Worm (Caenorhabditis elegans) whole organism, L3 larva: ENCODE results near the gene sru-39.

Experiments
- ZK546.5 ChIP-seq: sonication (generic microtip); optimal IDR thresholded peaks from 2 replicates; lab custom pipeline; 2017; ENCODE audit warnings: missing biosample characterization, missing genetic modification characterization
- aly-2 ChIP-seq: fragments of 150-350 bp; optimal IDR thresholded peaks from 2 replicates; lab custom pipeline; 2014; ENCODE audit warnings: missing biosample characterization, missing genetic modification characterization
- ama-1 ChIP-seq: fragments of 150-350 bp; optimal IDR thresholded peaks from 2 replicates; lab custom pipeline; 2018
- ceh-16 ChIP-seq: sonication (generic microtip); optimal IDR thresholded peaks from 2 replicates; lab custom pipeline; 2017; ENCODE audit warnings: missing biosample characterization, missing genetic modification characterization
- ceh-82 ChIP-seq: fragments of 150-350 bp; optimal IDR thresholded peaks from 2 replicates; lab custom pipeline; 2014; ENCODE audit warnings: missing biosample characterization, missing genetic modification characterization
- ceh-9 ChIP-seq: sonication (generic microtip); optimal IDR thresholded peaks from 2 replicates; lab custom pipeline; 2018; ENCODE audit warnings: missing biosample characterization, missing genetic modification characterization
- daf-12 ChIP-seq: fragments of 150-350 bp; optimal IDR thresholded peaks from 2 replicates; lab custom pipeline; 2014; ENCODE audit warnings: missing biosample characterization, missing genetic modification reagents, missing genetic modification characterization
- egl-27 ChIP-seq: sonication (generic microtip); optimal IDR thresholded peaks from 4 replicates; lab custom pipeline; 2017; ENCODE audit warnings: missing biosample characterization, missing genetic modification reagents, missing genetic modification characterization
- elt-1 ChIP-seq: fragments of 150-350 bp; optimal IDR thresholded peaks from 2 replicates; lab custom pipeline; 2014; ENCODE audit warnings: missing biosample characterization, missing genetic modification characterization
- elt-3 ChIP-seq, 3 experiments: fragments of 150-350 bp in 1 of 3; sonication (generic microtip) in 2 of 3; optimal IDR thresholded peaks; 2 replicates in 2 of 3; 4 replicates in 1 of 3; lab custom pipeline; 2014 to 2017; ENCODE audit warnings: missing biosample characterization in 3 of 3, missing genetic modification characterization in 3 of 3
- fkh-2 ChIP-seq: fragments of 150-350 bp; optimal IDR thresholded peaks from 2 replicates; lab custom pipeline; 2014; ENCODE audit warnings: missing biosample characterization, missing genetic modification reagents, missing genetic modification characterization
- fos-1 ChIP-seq: fragments of 150-350 bp; optimal IDR thresholded peaks from 2 replicates; lab custom pipeline; 2014; ENCODE audit warnings: missing biosample characterization, missing genetic modification characterization
- hmg-11 ChIP-seq: sonication (generic microtip); optimal IDR thresholded peaks from 2 replicates; lab custom pipeline; 2016; ENCODE audit warnings: missing genetic modification characterization, missing compliant biosample characterization
- jun-1 ChIP-seq: fragments of 150-350 bp; optimal IDR thresholded peaks from 2 replicates; lab custom pipeline; 2014; ENCODE audit warnings: missing biosample characterization, missing genetic modification reagents, missing genetic modification characterization
- nfya-1 ChIP-seq: sonication (generic microtip); optimal IDR thresholded peaks from 2 replicates; lab custom pipeline; 2017; ENCODE audit warnings: missing genetic modification characterization, mild to moderate bottlenecking, missing compliant biosample characterization, antibody characterized with exemption, moderate library complexity; ENCODE audit not compliant: insufficient read depth
- nhr-11 ChIP-seq: fragments of 150-350 bp; optimal IDR thresholded peaks from 2 replicates; lab custom pipeline; 2014; ENCODE audit warnings: missing biosample characterization, missing genetic modification characterization
- nhr-12 ChIP-seq: fragments of 150-350 bp; optimal IDR thresholded peaks from 2 replicates; lab custom pipeline; 2014; ENCODE audit warnings: missing biosample characterization, missing genetic modification characterization
- nhr-23 ChIP-seq: fragments of 150-350 bp; optimal IDR thresholded peaks from 2 replicates; lab custom pipeline; 2014; ENCODE audit warnings: missing biosample characterization, missing genetic modification reagents, missing genetic modification characterization
- nhr-237 ChIP-seq: fragments of 150-350 bp; optimal IDR thresholded peaks from 2 replicates; lab custom pipeline; 2014; ENCODE audit warnings: missing biosample characterization, missing genetic modification characterization
- nhr-28 ChIP-seq: fragments of 150-350 bp; optimal IDR thresholded peaks from 2 replicates; lab custom pipeline; 2014; ENCODE audit warnings: missing biosample characterization, missing genetic modification characterization
- nhr-43 ChIP-seq: sonication (generic microtip); optimal IDR thresholded peaks from 2 replicates; lab custom pipeline; 2016; ENCODE audit warnings: mild to moderate bottlenecking, missing genetic modification characterization, missing compliant biosample characterization; ENCODE audit not compliant: poor library complexity, severe bottlenecking
- nhr-67 ChIP-seq: fragments of 150-350 bp; optimal IDR thresholded peaks from 2 replicates; lab custom pipeline; 2014; ENCODE audit warnings: missing biosample characterization, missing genetic modification characterization
- nhr-77 ChIP-seq: fragments of 150-350 bp; optimal IDR thresholded peaks from 2 replicates; lab custom pipeline; 2014; ENCODE audit warnings: missing biosample characterization, missing genetic modification characterization
- pha-4 ChIP-seq: fragments of 150-350 bp; optimal IDR thresholded peaks from 2 replicates; lab custom pipeline; 2014; ENCODE audit warnings: missing biosample characterization, missing genetic modification reagents, missing genetic modification characterization
- pqm-1 ChIP-seq: fragments of 150-350 bp; optimal IDR thresholded peaks from 2 replicates; lab custom pipeline; 2017; ENCODE audit warnings: missing biosample characterization, missing genetic modification characterization, inconsistent platforms
- skn-1 ChIP-seq: fragments of 150-350 bp; optimal IDR thresholded peaks from 2 replicates; lab custom pipeline; 2014; ENCODE audit warnings: missing biosample characterization, missing genetic modification characterization
- snpc-4 ChIP-seq: fragments of 150-350 bp; optimal IDR thresholded peaks from 2 replicates; lab custom pipeline; 2014; ENCODE audit warnings: missing biosample characterization, missing genetic modification characterization
- tbx-2 ChIP-seq: sonication (generic microtip); optimal IDR thresholded peaks from 2 replicates; lab custom pipeline; 2016; ENCODE audit warnings: mild to moderate bottlenecking, missing genetic modification characterization, missing compliant biosample characterization
- unc-39 ChIP-seq: sonication (generic microtip); optimal IDR thresholded peaks from 4 replicates; lab custom pipeline; 2017; ENCODE audit warnings: missing biosample characterization, missing genetic modification characterization
- unc-62 ChIP-seq: fragments of 150-350 bp; sonication (generic microtip); optimal IDR thresholded peaks from 4 replicates; lab custom pipeline; 2014; ENCODE audit warnings: missing biosample characterization, missing genetic modification reagents, missing genetic modification characterization
- zag-1 ChIP-seq: fragments of 150-350 bp; optimal IDR thresholded peaks from 2 replicates; lab custom pipeline; 2014; ENCODE audit warnings: missing biosample characterization, missing genetic modification characterization
- ztf-11 ChIP-seq: fragments of 150-350 bp; optimal IDR thresholded peaks from 2 replicates; lab custom pipeline; 2014; ENCODE audit warnings: missing biosample characterization, missing genetic modification characterization
- ztf-4 ChIP-seq: fragments of 150-350 bp; optimal IDR thresholded peaks from 2 replicates; lab custom pipeline; 2014; ENCODE audit warnings: missing biosample characterization, missing genetic modification characterization

Gene sru-39

ce11 chrV:9813527-9813926, 10.3 kb downstream of the sru-39 start, which contains the start of gene sru-30:
Gene sru-30, plus strand, starts transcription at chrV:9813827.
- TF ChIP-seq elt-3 (tag; optimal IDR thresholded peaks at IDR 0.05; lab: Kevin White, UChicago) = no peak
- TF ChIP-seq skn-1 (tag; lab: Kevin White, UChicago) = no peak
- no peak for TF ChIP-seq nhr-23 (tag; lab: Kevin White, UChicago)
- TF ChIP-seq pqm-1 (tag; lab: Kevin White, UChicago) = no peak
- TF ChIP-seq ceh-82 (tag; lab: Kevin White, UChicago) = no peak
- TF ChIP-seq elt-1 (tag; lab: Kevin White, UChicago) = no peak
- TF ChIP-seq nfya-1 = no peak

DNA sequence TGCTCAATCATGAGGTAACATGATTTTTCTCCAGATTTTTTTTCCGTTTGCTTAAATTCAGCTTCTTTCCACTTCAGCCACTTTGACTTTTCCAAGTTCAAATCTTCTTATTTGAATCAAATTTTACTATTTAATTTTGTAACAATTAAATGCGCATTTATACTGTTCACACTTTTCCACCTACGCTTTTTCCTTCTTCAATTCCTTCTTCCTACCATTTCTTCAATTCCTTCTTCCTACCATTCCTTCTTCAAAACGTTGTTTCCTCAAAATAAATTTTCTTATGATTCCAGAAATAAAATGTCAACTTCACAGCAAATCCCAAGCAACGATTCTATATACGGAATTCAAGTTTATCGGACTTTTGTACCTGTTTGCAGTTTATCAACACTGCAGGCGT, 13.1 kb downstream of the sru-39 start, which contains the start of gene sru-31:
Gene sru-31, plus strand, starts transcription at position 301 of the 400 bp plus-strand sequence.
- TF ChIP-seq nhr-11 (tag; lab: Kevin White, UChicago) (no peak), fos-1 (no peak), ceh-16 (tag; lab: Kevin White, UChicago) (no peak), nhr-12 (tag; lab: Kevin White, UChicago) (no peak), nfya-1 (no peak), elt-3 (tag; optimal IDR thresholded peaks at IDR 0.05; lab: Kevin White, UChicago) (no peak), hmg-11 (tag; lab: Kevin White, UChicago) (no peak), nhr-237 (tag; lab: Kevin White, UChicago) (no peak)
- TF ChIP-seq, all 47 proteins: peak for 0

DNA sequence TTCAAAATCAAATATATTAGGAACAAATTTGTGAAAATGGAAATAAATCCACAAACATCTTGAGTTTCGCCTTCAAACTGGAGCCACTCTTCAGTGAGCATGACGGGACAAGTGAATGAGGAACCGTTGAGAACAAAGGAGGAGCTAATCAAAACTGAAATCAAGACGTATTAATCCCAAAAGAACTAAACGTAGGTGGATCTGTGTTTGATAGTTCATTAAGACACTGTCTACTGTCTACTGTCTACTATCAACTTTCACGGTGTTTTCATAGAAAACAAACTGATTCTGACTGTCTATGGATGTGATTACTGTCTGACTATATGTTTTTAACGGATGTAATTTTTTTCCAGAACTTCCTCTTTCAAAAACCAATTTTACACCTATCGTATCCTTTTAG, 18.4 kb downstream of the sru-39 start, which contains the start of gene str-193:
Gene str-193, minus strand, starts transcription at position 101 of the 400 bp plus-strand sequence.
- TF ChIP-seq nfya-1 (no peak), nhr-237 (tag; lab: Kevin White, UChicago) (no peak), nhr-43 (tag; lab: Kevin White, UChicago) (no peak), ztf-11 (tag; lab: Kevin White, UChicago) (no peak), ceh-82 (tag; lab: Kevin White, UChicago) (no peak), nhr-28 (tag; lab: Kevin White, UChicago) (no peak), pha-4 (tag; lab: Kevin White, UChicago) (no peak), unc-39 (no peak), ceh-9 (tag; lab: Kevin White, UChicago) (no peak), aly-2 (tag; lab: Kevin White, UChicago) (no peak), jun-1 (tag; lab: Kevin White, UChicago) (no peak), elt-3 (tag; optimal IDR thresholded peaks at IDR 0.05; lab: Kevin White, UChicago) (no peak), snpc-4 (tag; lab: Kevin White, UChicago) (no peak), daf-12 (tag; lab: Kevin White, UChicago) (no peak), ztf-4 (tag; lab: Kevin White, UChicago) (no peak), zag-1 (tag; lab: Kevin White, UChicago) (no peak), fkh-2 (tag; lab: Kevin White, UChicago) (no peak), ceh-16 (tag; lab: Kevin White, UChicago) (no peak), nhr-77 (no peak), nhr-12 (tag; lab: Kevin White, UChicago) (no peak)

DNA sequence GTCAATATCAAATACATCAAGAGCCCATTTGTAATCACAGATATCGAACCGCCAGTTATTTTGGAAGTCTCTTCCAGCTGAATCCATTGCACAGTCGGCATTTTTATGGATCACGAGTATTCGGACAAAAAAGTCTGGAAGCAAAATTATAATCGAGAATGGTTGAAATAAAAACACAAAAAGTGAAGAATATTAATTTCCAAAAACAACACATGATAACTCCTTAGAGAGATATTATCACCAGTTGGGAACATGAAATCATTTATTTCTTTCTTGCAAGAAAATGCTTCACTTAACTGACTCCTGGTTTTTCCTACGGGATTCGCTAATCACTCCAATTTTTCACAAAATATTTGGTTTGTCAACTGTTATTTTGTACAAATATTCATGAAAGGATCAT, 20.9 kb downstream of the sru-39 start, which contains the start of gene str-2:
Gene str-2, minus strand, starts transcription at position 101 of the 400 bp plus-strand sequence.
- no peak for TF ChIP-seq ztf-11 (tag; lab: Kevin White, UChicago)
- TF ChIP-seq unc-62 = no peak
- TF ChIP-seq nhr-12 (tag; lab: Kevin White, UChicago) = no peak
- TF ChIP-seq ztf-4 (tag; lab: Kevin White, UChicago) = no peak
- no peak for TF ChIP-seq pqm-1 (tag; lab: Kevin White, UChicago)
- TF ChIP-seq ZK546.5 (tag; lab: Kevin White, UChicago) = no peak
- no peak for TF ChIP-seq tbx-2 (tag; lab: Kevin White, UChicago)
- TF ChIP-seq nhr-67 = no peak

DNA sequence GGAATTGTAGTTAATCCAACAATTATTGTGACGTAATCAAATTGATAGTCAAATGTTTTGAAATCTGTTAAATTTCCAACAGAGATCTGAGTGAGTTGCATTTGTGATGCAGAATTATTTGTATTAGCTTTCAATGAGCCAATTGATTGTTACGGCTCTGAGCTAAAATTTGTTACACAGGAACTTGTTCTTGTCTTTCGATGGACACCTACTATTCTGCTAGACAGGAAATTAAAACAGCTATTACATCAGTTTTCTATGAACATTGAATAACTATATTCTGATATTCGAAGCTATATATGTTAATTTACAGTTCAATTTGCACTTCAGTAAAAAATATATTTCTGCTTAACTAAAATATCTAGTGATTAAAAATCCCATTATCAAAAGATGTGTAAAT, 30.6 kb downstream of the sru-39 start, which contains the start of gene sru-40:
Gene sru-40, minus strand, starts transcription at position 101 of the 400 bp plus-strand sequence.
- TF ChIP-seq nhr-12 (tag; lab: Kevin White, UChicago) = no peak

DNA sequence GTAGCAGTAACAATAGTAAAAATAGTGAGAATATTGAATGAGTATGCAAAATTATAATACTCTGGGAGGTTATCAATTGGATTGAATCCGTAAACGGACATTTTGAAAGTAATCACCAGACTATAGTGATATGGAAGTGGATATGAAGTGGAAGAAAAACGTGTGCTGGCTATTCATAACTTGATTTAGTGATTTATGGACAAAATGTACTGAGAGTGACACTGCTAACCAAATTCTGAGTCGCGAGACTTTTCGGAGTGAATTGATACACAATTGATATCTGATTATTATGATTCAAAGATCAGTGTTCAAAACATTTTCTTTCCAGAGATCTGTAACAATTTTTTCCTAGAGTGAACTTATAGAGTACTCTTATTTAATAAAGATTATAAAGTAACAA, 32.7 kb downstream of the sru-39 start, which contains the start of gene sru-38:
Gene sru-38, minus strand, starts transcription at position 101 of the 400 bp plus-strand sequence.
- TF ChIP-seq unc-62 (no peak), jun-1 (tag; lab: Kevin White, UChicago) (no peak), nhr-43 (tag; lab: Kevin White, UChicago) (no peak), zag-1 (tag; lab: Kevin White, UChicago) (no peak), pha-4 (tag; lab: Kevin White, UChicago) (no peak), aly-2 (tag; lab: Kevin White, UChicago) (no peak), ceh-9 (tag; lab: Kevin White, UChicago) (no peak), ama-1 (lab: Kevin White, UChicago) (no peak), snpc-4 (tag; lab: Kevin White, UChicago) (no peak), nhr-12 (tag; lab: Kevin White, UChicago) (no peak), nfya-1 (no peak), egl-27 (tag; lab: Kevin White, UChicago) (no peak), nhr-237 (tag; lab: Kevin White, UChicago) (no peak), unc-39 (no peak)
